Fruit fly (Drosophila melanogaster): Measurements from ENCODE around the gene CG7368.

Gene CG7368

dm6 chr3L:11648410-11648809, 51.4 kb downstream of the CG7368 start, which contains the start of the genes RIOK1 and Polr3H (continued):
- peak; percentile 75 for TF ChIP-seq tx (GFP tag; optimal IDR thresholded peaks at IDR 0.05)
- TF ChIP-seq kni (GFP tag; optimal IDR thresholded peaks at IDR 0.05) = no peak
- no peak for TF ChIP-seq toy (GFP tag; IDR thresholded peaks at IDR 0.05)
- no peak for TF ChIP-seq Dref (GFP tag; IDR thresholded peaks at IDR 0.05)
- TF ChIP-seq CG2202 (tag; optimal IDR thresholded peaks at IDR 0.05) = peak; percentile 14
- TF ChIP-seq CG42726 (GFP tag; IDR thresholded peaks at IDR 0.05; ENCODE audit: partially characterized antibody) = no peak
- TF ChIP-seq salm (tag; optimal IDR thresholded peaks at IDR 0.05) = no peak
- no peak for TF ChIP-seq hkb (optimal IDR thresholded peaks at IDR 0.05)
- TF ChIP-seq hkb (GFP tag; IDR thresholded peaks at IDR 0.05) = peak; percentile 77
- TF ChIP-seq CG8388 (GFP tag; optimal IDR thresholded peaks at IDR 0.05) = peak; percentile 48
- no peak for TF ChIP-seq CG2712 (tag; optimal IDR thresholded peaks at IDR 0.05)
- TF ChIP-seq bsh (GFP tag; optimal IDR thresholded peaks at IDR 0.05) = no peak
- TF ChIP-seq CG1792 (GFP tag; optimal IDR thresholded peaks at IDR 0.05) = peak; percentile 34
- no peak for TF ChIP-seq D (optimal IDR thresholded peaks at IDR 0.05)
- no peak for TF ChIP-seq D (GFP tag; optimal IDR thresholded peaks at IDR 0.05)
- TF ChIP-seq ase (GFP tag; IDR thresholded peaks at IDR 0.05) = peak; percentile 39; the same call in 1 of the 3 replicates
- TF ChIP-seq ci (GFP tag; IDR thresholded peaks at IDR 0.05) = peak; percentile 65; the same call in 2 of the 3 replicates
- peak; percentile 31 for TF ChIP-seq CG8290 (GFP tag; optimal IDR thresholded peaks at IDR 0.05)
- TF ChIP-seq CG8290 (tag; optimal IDR thresholded peaks at IDR 0.05) = no peak
- no peak for TF ChIP-seq hb (GFP tag; IDR thresholded peaks at IDR 0.05; ENCODE audit: partially characterized antibody)
- peak; percentile 19; the same call in 1 of the 2 replicates for TF ChIP-seq CG6272 (GFP tag; IDR thresholded peaks at IDR 0.05)
- TF ChIP-seq CG9932 (GFP tag; IDR thresholded peaks at IDR 0.05) = peak; percentile 79
- TF ChIP-seq Poxn (GFP tag; IDR thresholded peaks at IDR 0.05) = no peak
- peak; percentile 33; the same call in 1 of the 3 replicates for TF ChIP-seq H15 (GFP tag; IDR thresholded peaks at IDR 0.05)
- TF ChIP-seq bab2 (GFP tag; optimal IDR thresholded peaks at IDR 0.05) = peak; percentile 20
- TF ChIP-seq Stat92E (GFP tag; optimal IDR thresholded peaks at IDR 0.05) = no peak
- TF ChIP-seq gfzf (GFP tag; optimal IDR thresholded peaks at IDR 0.05) = peak; percentile 62
- no peak for TF ChIP-seq Dfd (GFP tag; optimal IDR thresholded peaks at IDR 0.05)
- TF ChIP-seq Hr78 (GFP tag; optimal IDR thresholded peaks at IDR 0.05) = no peak
- TF ChIP-seq Kr (GFP tag; optimal IDR thresholded peaks at IDR 0.05) = no peak
- TF ChIP-seq Lhr (GFP tag; optimal IDR thresholded peaks at IDR 0.05) = peak; percentile 63
- TF ChIP-seq Doc3 (GFP tag; IDR thresholded peaks at IDR 0.05; ENCODE audit: partially characterized antibody) = no peak
- no peak for TF ChIP-seq CG15073 (GFP tag; optimal IDR thresholded peaks at IDR 0.05)
- TF ChIP-seq CG13894 (tag; optimal IDR thresholded peaks at IDR 0.05) = no peak
- TF ChIP-seq zf30C (GFP tag; optimal IDR thresholded peaks at IDR 0.05) = no peak
- no peak for TF ChIP-seq ato (GFP tag; IDR thresholded peaks at IDR 0.05; ENCODE audit: partially characterized antibody)
- peak; percentile 47 for TF ChIP-seq CG4854 (GFP tag; optimal IDR thresholded peaks at IDR 0.05)
- TF ChIP-seq CG10274 (GFP tag; optimal IDR thresholded peaks at IDR 0.05) = no peak
- TF ChIP-seq CG7963 (GFP tag; IDR thresholded peaks at IDR 0.05; ENCODE audit: partially characterized antibody) = no peak
- peak; percentile 85 for TF ChIP-seq lilli (GFP tag; optimal IDR thresholded peaks at IDR 0.05)
- TF ChIP-seq CG17359 (tag; optimal IDR thresholded peaks at IDR 0.05) = no peak
- no peak for TF ChIP-seq Gsc (GFP tag; IDR thresholded peaks at IDR 0.05)
- TF ChIP-seq Opbp (GFP tag; IDR thresholded peaks at IDR 0.05; ENCODE audit: partially characterized antibody) = no peak
- no peak; the same call in 1 of the 2 replicates for TF ChIP-seq unc-4 (GFP tag; IDR thresholded peaks at IDR 0.05; ENCODE audit: partially characterized antibody)
- peak; percentile 79 for TF ChIP-seq Dip3 (GFP tag; optimal IDR thresholded peaks at IDR 0.05)
- TF ChIP-seq CG10431 (GFP tag; optimal IDR thresholded peaks at IDR 0.05) = no peak
- TF ChIP-seq CG16815 (GFP tag; optimal IDR thresholded peaks at IDR 0.05) = no peak
- TF ChIP-seq CG7556 (GFP tag; optimal IDR thresholded peaks at IDR 0.05) = no peak
- TF ChIP-seq hth (optimal IDR thresholded peaks at IDR 0.05) = no peak
- TF ChIP-seq CG4707 (GFP tag; optimal IDR thresholded peaks at IDR 0.05) = no peak
- peak; percentile 59 for TF ChIP-seq CG18011 (GFP tag; optimal IDR thresholded peaks at IDR 0.05)

Data from whole organism, embryonic.